Worm (Caenorhabditis elegans) whole organism, young adult: ENCODE results near the gene sti-1.

Source experiments
- D2030.7 ChIP-seq: fragments of 200-800 bp; sonication (Bioruptor generic); IDR thresholded peaks from 2 replicates; pipeline ENCODE4 v1.3.6; 2022; ENCODE audit warnings: missing genetic modification reagents, missing genetic modification characterization, missing compliant biosample characterization
- F37B4.10 ChIP-seq: fragments of 200-800 bp; sonication (Bioruptor generic); IDR thresholded peaks from 2 replicates; pipeline ENCODE4 v1.3.6; 2022; ENCODE audit warnings: missing genetic modification characterization, missing compliant biosample characterization
- F55B11.4 ChIP-seq: sonication (generic microtip); optimal IDR thresholded peaks from 2 replicates; lab custom pipeline; 2016; ENCODE audit warnings: missing compliant biosample characterization, missing genetic modification characterization, borderline replicate concordance; ENCODE audit not compliant: insufficient read depth
- ama-1 ChIP-seq, 3 experiments: fragments of 150-350 bp in 1 of 3; sonication (generic microtip) in 2 of 3; optimal IDR thresholded peaks; 2 replicates each; lab custom pipeline; 2014 to 2018; ENCODE audit warnings: missing biosample characterization in 2 of 3, missing genetic modification characterization in 2 of 3, missing genetic modification reagents in 2 of 3
- bed-2 ChIP-seq: fragments of 200-800 bp; sonication (Bioruptor generic); IDR thresholded peaks from 2 replicates; pipeline ENCODE4 v1.3.6; 2022; ENCODE audit warnings: missing genetic modification reagents, missing genetic modification characterization, missing compliant biosample characterization
- cebp-2 ChIP-seq: fragments of 200-800 bp; sonication (Bioruptor generic); IDR thresholded peaks from 2 replicates; pipeline ENCODE4 v1.3.6; 2022; ENCODE audit warnings: missing genetic modification characterization, missing compliant biosample characterization
- nfya-1 ChIP-seq: sonication (generic microtip); optimal IDR thresholded peaks from 2 replicates; lab custom pipeline; 2017; ENCODE audit warnings: antibody characterized with exemption, missing compliant biosample characterization, missing genetic modification characterization, borderline replicate concordance; ENCODE audit not compliant: insufficient read depth
- nfyb-1 ChIP-seq: fragments of 200-800 bp; sonication (Bioruptor generic); IDR thresholded peaks from 2 replicates; pipeline ENCODE4 v1.3.6; 2022; ENCODE audit warnings: missing genetic modification reagents, missing genetic modification characterization, missing compliant biosample characterization
- sptf-2 ChIP-seq: fragments of 200-800 bp; sonication (Bioruptor generic); optimal IDR thresholded peaks from 2 replicates; lab custom pipeline; 2018; ENCODE audit warnings: mild to moderate bottlenecking, missing genetic modification characterization, missing compliant biosample characterization
- unc-130 ChIP-seq: sonication (generic microtip); optimal IDR thresholded peaks from 2 replicates; lab custom pipeline; 2016; ENCODE audit warnings: missing genetic modification reagents, missing genetic modification characterization, missing compliant biosample characterization
- unc-62 ChIP-seq: fragments of 150-350 bp; optimal IDR thresholded peaks from 2 replicates; lab custom pipeline; 2014; ENCODE audit warnings: missing biosample characterization, missing genetic modification reagents, missing genetic modification characterization

DNA sequence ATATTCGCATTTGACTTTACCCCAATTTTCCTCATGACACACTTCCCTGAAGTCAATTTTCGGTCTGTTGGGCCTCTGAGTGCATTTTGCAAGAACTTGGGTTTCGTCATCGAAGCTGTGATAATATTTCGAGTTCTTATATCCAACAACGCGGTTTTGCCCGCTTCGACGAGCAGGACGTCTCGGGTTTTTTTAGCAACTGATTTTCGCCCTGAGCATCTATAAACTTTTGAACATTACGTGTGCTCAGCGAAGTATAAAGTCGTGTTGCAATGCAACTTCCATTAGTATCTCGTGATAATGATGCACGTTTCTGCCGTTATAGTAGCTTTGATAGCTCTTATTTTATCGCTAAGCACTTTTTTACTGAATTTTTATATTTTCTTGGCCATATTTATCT is 6.7 kb downstream of the sti-1 start, which contains the start of gene srbc-60:
- TF ChIP-seq F37B4.10 (no peak), nfyb-1 (GFP tag; lab: Robert Waterston, UW) (no peak), D2030.7 (no peak), nfya-1 (tag; lab: Kevin White, UChicago) (no peak), F55B11.4 (tag; lab: Kevin White, UChicago) (no peak), cebp-2 (no peak), unc-62 (GFP tag; lab: Kevin White, UChicago) (no peak), ama-1 (optimal IDR thresholded peaks at IDR 0.05; lab: Kevin White, UChicago) (no peak), ama-1 (GFP tag; optimal IDR thresholded peaks at IDR 0.05; lab: Kevin White, UChicago) (no peak), unc-130 (GFP tag; lab: Kevin White, UChicago) (no peak), bed-2 (GFP tag; lab: Robert Waterston, UW) (no peak), sptf-2 (GFP tag; lab: Kevin White, UChicago) (no peak)
